Fruit fly (Drosophila melanogaster) whole organism, embryonic: ENCODE results near the gene CG9691.

Experiments used
- Atf6 ChIP-seq: fragments of 200-800 bp; sonication (Bioruptor generic); IDR thresholded peaks from 2 replicates; pipeline ENCODE4 v1.3.6; 2022; ENCODE audit warnings: missing biosample characterization, missing genetic modification characterization
- Bgb ChIP-seq: fragments of 200-800 bp; sonication (Bioruptor generic); IDR thresholded peaks from 2 replicates; pipeline ENCODE4 v1.3.6; 2022; ENCODE audit warnings: missing biosample characterization, missing genetic modification characterization; ENCODE audit not compliant: partially characterized antibody
- CG10366 ChIP-seq: fragments of 200-800 bp; sonication (Bioruptor generic); IDR thresholded peaks from 2 replicates; pipeline ENCODE4 v1.3.6; 2022; ENCODE audit warnings: missing biosample characterization, missing genetic modification characterization
- CG12744 ChIP-seq: fragments of 200-800 bp; sonication (Bioruptor generic); optimal IDR thresholded peaks from 2 replicates; lab custom pipeline; 2016; ENCODE audit warnings: missing biosample characterization, missing genetic modification characterization
- CG12769 ChIP-seq: fragments of 200-800 bp; sonication (Bioruptor generic); optimal IDR thresholded peaks from 2 replicates; lab custom pipeline; 2019; ENCODE audit warnings: missing biosample characterization, mild to moderate bottlenecking, missing genetic modification characterization, moderate library complexity
- CG14050 ChIP-seq: fragments of 200-800 bp; sonication (Bioruptor generic); IDR thresholded peaks from 3 replicates; pipeline ENCODE4 v1.3.6; 2022; ENCODE audit warnings: missing biosample characterization, missing genetic modification characterization
- CG16813 ChIP-seq: fragments of 200-800 bp; sonication (Bioruptor generic); IDR thresholded peaks from 3 replicates; pipeline ENCODE4 v1.3.6; 2022; ENCODE audit warnings: missing biosample characterization, missing genetic modification characterization; ENCODE audit not compliant: partially characterized antibody
- CG16863 ChIP-seq: fragments of 200-800 bp; sonication (Bioruptor generic); optimal IDR thresholded peaks from 3 replicates; lab custom pipeline; 2016; ENCODE audit warnings: missing biosample characterization, missing genetic modification characterization
- CG1832 ChIP-seq: fragments of 200-800 bp; sonication (Bioruptor generic); optimal IDR thresholded peaks from 2 replicates; lab custom pipeline; 2017; ENCODE audit warnings: missing biosample characterization, mild to moderate bottlenecking, missing genetic modification characterization, inconsistent platforms
- CG2678 ChIP-seq: fragments of 200-800 bp; sonication (Bioruptor generic); optimal IDR thresholded peaks from 3 replicates; lab custom pipeline; 2019; ENCODE audit warnings: missing biosample characterization, mild to moderate bottlenecking, missing genetic modification characterization, moderate library complexity
- CG31365 ChIP-seq: fragments of 200-800 bp; sonication (Bioruptor generic); optimal IDR thresholded peaks from 2 replicates; lab custom pipeline; 2018; ENCODE audit warnings: missing biosample characterization, mild to moderate bottlenecking, missing genetic modification characterization
- CG33557 ChIP-seq: fragments of 200-800 bp; sonication (Bioruptor generic); optimal IDR thresholded peaks from 2 replicates; lab custom pipeline; 2019; ENCODE audit warnings: missing biosample characterization, mild to moderate bottlenecking, missing genetic modification characterization, moderate library complexity
- CG34224 ChIP-seq: fragments of 200-800 bp; sonication (Bioruptor generic); IDR thresholded peaks from 3 replicates; pipeline ENCODE4 v1.3.6; 2022; ENCODE audit warnings: missing biosample characterization, missing genetic modification characterization; ENCODE audit not compliant: partially characterized antibody
- CG5245 ChIP-seq: fragments of 200-800 bp; sonication (Bioruptor generic); optimal IDR thresholded peaks from 3 replicates; lab custom pipeline; 2016; ENCODE audit warnings: missing biosample characterization, missing genetic modification characterization
- CG7556 ChIP-seq: fragments of 200-800 bp; sonication (Bioruptor generic); optimal IDR thresholded peaks from 2 replicates; lab custom pipeline; 2017; ENCODE audit warnings: missing biosample characterization, mild to moderate bottlenecking, missing genetic modification characterization
- CG8290 ChIP-seq, 3 experiments: fragments of 200-800 bp; sonication (Bioruptor generic); optimal IDR thresholded peaks; 2 replicates each; lab custom pipeline; 2016 to 2019; ENCODE audit warnings: missing biosample characterization in 3 of 3, missing genetic modification characterization in 3 of 3, mild to moderate bottlenecking in 2 of 3, moderate library complexity in 1 of 3
- CG9932 ChIP-seq: fragments of 200-800 bp; sonication (Bioruptor generic); IDR thresholded peaks from 2 replicates; pipeline ENCODE4 v1.3.6; 2022; ENCODE audit warnings: missing biosample characterization, missing genetic modification characterization
- Dad ChIP-seq: fragments of 200-800 bp; sonication (Bioruptor generic); optimal IDR thresholded peaks from 3 replicates; lab custom pipeline; 2016; ENCODE audit warnings: missing biosample characterization, missing genetic modification characterization
- Ets65A ChIP-seq: fragments of 200-800 bp; sonication (Bioruptor generic); peaks from one replicate; lab custom pipeline; 2016; ENCODE audit warnings: missing biosample characterization, missing genetic modification characterization
- Ets97D ChIP-seq: fragments of 200-800 bp; sonication (Bioruptor generic); optimal IDR thresholded peaks from 3 replicates; lab custom pipeline; 2016; ENCODE audit warnings: missing biosample characterization, missing genetic modification characterization
- Hr3 ChIP-seq: fragments of 200-800 bp; sonication (Bioruptor generic); optimal IDR thresholded peaks from 3 replicates; lab custom pipeline; 2016; ENCODE audit warnings: missing biosample characterization, missing genetic modification characterization
- Mad ChIP-seq: fragments of 200-800 bp; sonication (Bioruptor generic); optimal IDR thresholded peaks from 2 replicates; lab custom pipeline; 2016; ENCODE audit warnings: missing biosample characterization, missing genetic modification characterization
- Med ChIP-seq: fragments of 200-800 bp; sonication (Bioruptor generic); peaks from one replicate; lab custom pipeline; 2016; ENCODE audit warnings: missing biosample characterization, missing genetic modification characterization, mild to moderate bottlenecking, inconsistent platforms, moderate library complexity
- NfI ChIP-seq: fragments of 200-800 bp; sonication (Bioruptor generic); optimal IDR thresholded peaks from 3 replicates; lab custom pipeline; 2018; ENCODE audit warnings: missing biosample characterization, mild to moderate bottlenecking, missing genetic modification characterization, moderate library complexity
- Opbp ChIP-seq: fragments of 200-800 bp; sonication (Bioruptor generic); IDR thresholded peaks from 3 replicates; pipeline ENCODE4 v1.3.6; 2022; ENCODE audit warnings: missing biosample characterization, missing genetic modification characterization; ENCODE audit not compliant: partially characterized antibody
- Six4 ChIP-seq: fragments of 200-800 bp; sonication (Bioruptor generic); optimal IDR thresholded peaks from 2 replicates; lab custom pipeline; 2016; ENCODE audit warnings: missing biosample characterization, missing genetic modification characterization
- Tbp ChIP-seq: fragments of >200 bp; optimal IDR thresholded peaks from 2 replicates; lab custom pipeline; 2018; ENCODE audit warnings: missing biosample characterization, missing genetic modification characterization
- Vsx1 ChIP-seq: fragments of 200-800 bp; sonication (Bioruptor generic); optimal IDR thresholded peaks from 2 replicates; lab custom pipeline; 2017; ENCODE audit warnings: missing biosample characterization, mild to moderate bottlenecking, missing genetic modification characterization, missing genetic modification reagents
- Xrp1 ChIP-seq: fragments of 200-800 bp; sonication (Bioruptor generic); IDR thresholded peaks from 2 replicates; pipeline ENCODE4 v1.3.6; 2022; ENCODE audit warnings: missing biosample characterization, missing genetic modification characterization
- ash1 ChIP-seq: fragments of 200-800 bp; sonication (Bioruptor generic); optimal IDR thresholded peaks from 2 replicates; lab custom pipeline; 2018; ENCODE audit warnings: missing biosample characterization, mild to moderate bottlenecking, missing genetic modification characterization
- caup ChIP-seq: fragments of 200-800 bp; sonication (Bioruptor generic); optimal IDR thresholded peaks from 3 replicates; lab custom pipeline; 2017; ENCODE audit warnings: missing biosample characterization, mild to moderate bottlenecking, missing genetic modification characterization, moderate library complexity; ENCODE audit not compliant: severe bottlenecking
- chn ChIP-seq: fragments of 200-800 bp; sonication (Bioruptor generic); optimal IDR thresholded peaks from 2 replicates; lab custom pipeline; 2016; ENCODE audit warnings: missing biosample characterization, missing genetic modification characterization
- cwo ChIP-seq: fragments of 200-800 bp; sonication (Bioruptor generic); optimal IDR thresholded peaks from 3 replicates; lab custom pipeline; 2017; ENCODE audit warnings: missing biosample characterization, missing genetic modification characterization, mild to moderate bottlenecking, moderate library complexity, missing genetic modification reagents
- danr ChIP-seq: fragments of 200-800 bp; sonication (Bioruptor generic); IDR thresholded peaks from 2 replicates; pipeline ENCODE4 v1.3.6; 2022; ENCODE audit warnings: missing biosample characterization, missing genetic modification characterization
- eve ChIP-seq, 2 experiments: fragments of >200 bp; optimal IDR thresholded peaks; 2 replicates each; lab custom pipeline; 2017; ENCODE audit warnings: missing biosample characterization in 2 of 2, missing genetic modification characterization in 2 of 2
- gcm ChIP-seq: fragments of 200-800 bp; sonication (Bioruptor generic); optimal IDR thresholded peaks from 2 replicates; lab custom pipeline; 2019; ENCODE audit warnings: missing biosample characterization, mild to moderate bottlenecking, missing genetic modification characterization, moderate library complexity
- hkb ChIP-seq, 2 experiments: fragments of 200-800 bp in 1 of 2; fragments of >200 bp in 1 of 2; sonication (Bioruptor generic) in 1 of 2; IDR thresholded peaks in 1 of 2; optimal IDR thresholded peaks in 1 of 2; 2 replicates each; pipeline versions ENCODE4 v1.3.6 to Lab custom; 2017 to 2022; ENCODE audit warnings: missing biosample characterization in 1 of 2, missing genetic modification characterization in 1 of 2
- ind ChIP-seq: fragments of 200-800 bp; sonication (Bioruptor generic); optimal IDR thresholded peaks from 3 replicates; lab custom pipeline; 2016; ENCODE audit warnings: missing biosample characterization, missing genetic modification characterization
- mirr ChIP-seq: fragments of 200-800 bp; sonication (Bioruptor generic); optimal IDR thresholded peaks from 3 replicates; lab custom pipeline; 2018; ENCODE audit warnings: missing biosample characterization, mild to moderate bottlenecking, missing genetic modification characterization
- p53 ChIP-seq: fragments of 200-800 bp; sonication (Bioruptor generic); optimal IDR thresholded peaks from 2 replicates; lab custom pipeline; 2016; ENCODE audit warnings: missing biosample characterization, missing genetic modification characterization
- pita ChIP-seq: fragments of 200-800 bp; sonication (Bioruptor generic); optimal IDR thresholded peaks from 2 replicates; lab custom pipeline; 2017; ENCODE audit warnings: missing biosample characterization, mild to moderate bottlenecking, missing genetic modification characterization
- pzg ChIP-seq: fragments of 200-800 bp; sonication (Bioruptor generic); optimal IDR thresholded peaks from 3 replicates; lab custom pipeline; 2018; ENCODE audit warnings: missing biosample characterization, mild to moderate bottlenecking, missing genetic modification characterization, moderate library complexity
- sisA ChIP-seq: fragments of 200-800 bp; sonication (Bioruptor generic); IDR thresholded peaks from 2 replicates; pipeline ENCODE4 v1.3.6; 2022; ENCODE audit warnings: missing biosample characterization, missing genetic modification characterization
- sob ChIP-seq: fragments of 200-800 bp; sonication (Bioruptor generic); IDR thresholded peaks from 2 replicates; pipeline ENCODE4 v1.3.6; 2022; ENCODE audit warnings: missing biosample characterization, missing genetic modification characterization
- sqz ChIP-seq: fragments of 200-800 bp; sonication (Bioruptor generic); optimal IDR thresholded peaks from 3 replicates; lab custom pipeline; 2018; ENCODE audit warnings: missing biosample characterization, mild to moderate bottlenecking, missing genetic modification characterization
- stwl ChIP-seq: fragments of 200-800 bp; sonication (Bioruptor generic); optimal IDR thresholded peaks from 3 replicates; lab custom pipeline; 2018; ENCODE audit warnings: missing biosample characterization, mild to moderate bottlenecking, missing genetic modification characterization, moderate library complexity
- tap ChIP-seq: fragments of 200-800 bp; optimal IDR thresholded peaks from 3 replicates; lab custom pipeline; 2019; ENCODE audit warnings: missing biosample characterization, mild to moderate bottlenecking, missing genetic modification characterization, moderate library complexity
- tna ChIP-seq: fragments of 200-800 bp; sonication (Bioruptor generic); IDR thresholded peaks from 2 replicates; pipeline ENCODE4 v1.3.6; 2022; ENCODE audit warnings: missing biosample characterization, missing genetic modification characterization; ENCODE audit not compliant: partially characterized antibody
- toy ChIP-seq: fragments of 200-800 bp; sonication (Bioruptor generic); IDR thresholded peaks from 2 replicates; pipeline ENCODE4 v1.3.6; 2022; ENCODE audit warnings: missing biosample characterization, missing genetic modification characterization
- trh ChIP-seq: fragments of 200-800 bp; sonication (Bioruptor generic); optimal IDR thresholded peaks from 2 replicates; lab custom pipeline; 2016; ENCODE audit warnings: missing biosample characterization, missing genetic modification characterization

CG9691 gene

dm6 chrX:9871632-9872031, 12.6 kb upstream of the CG9691 start, which contains the start of gene CG45061 (continued):
- no peak for TF ChIP-seq CG34224 (GFP tag; lab: Robert Waterston, UW)
- no peak for TF ChIP-seq Opbp (GFP tag; lab: Robert Waterston, UW)
- peak; percentile 93 for TF ChIP-seq CG10366 (GFP tag; lab: Robert Waterston, UW)
- TF ChIP-seq stwl (tag; lab: Kevin White, UChicago), result no peak
- TF ChIP-seq pzg (GFP tag; lab: Kevin White, UChicago), result no peak
- TF ChIP-seq CG5245 (GFP tag; lab: Kevin White, UChicago), result no peak
- TF ChIP-seq CG8290 (GFP tag; optimal IDR thresholded peaks at IDR 0.05; lab: Kevin White, UChicago), result no peak
- peak in 1 of 2 experiments; percentile 73 for TF ChIP-seq CG8290 (tag; optimal IDR thresholded peaks at IDR 0.05; lab: Kevin White, UChicago)
- TF ChIP-seq p53 (GFP tag; lab: Kevin White, UChicago), result no peak
- no peak for TF ChIP-seq ash1 (GFP tag; lab: Kevin White, UChicago)
- peak; percentile 32 for TF ChIP-seq cwo (GFP tag; lab: Kevin White, UChicago)
- no peak for TF ChIP-seq Hr3 (GFP tag; lab: Kevin White, UChicago)
- TF ChIP-seq tap (tag; lab: Kevin White, UChicago), result no peak
- TF ChIP-seq ind (GFP tag; lab: Kevin White, UChicago), result no peak
- TF ChIP-seq Ets65A (GFP tag; lab: Kevin White, UChicago), result no peak
- TF ChIP-seq CG31365 (tag; lab: Kevin White, UChicago), result no peak
- TF ChIP-seq hkb (optimal IDR thresholded peaks at IDR 0.05; lab: Kevin White, UChicago), result no peak
- TF ChIP-seq hkb (GFP tag; IDR thresholded peaks at IDR 0.05; lab: Robert Waterston, UW), result no peak
- no peak for TF ChIP-seq chn (GFP tag; lab: Kevin White, UChicago)
- TF ChIP-seq CG9932, result peak; percentile 40
- no peak for TF ChIP-seq Bgb
- peak; percentile 8 for TF ChIP-seq CG2678
- TF ChIP-seq sisA (GFP tag; lab: Robert Waterston, UW), result no peak
- TF ChIP-seq CG7556 (GFP tag; lab: Kevin White, UChicago), result no peak
- no peak for TF ChIP-seq gcm (GFP tag; lab: Kevin White, UChicago)
- no peak for TF ChIP-seq toy (GFP tag; lab: Robert Waterston, UW)
- TF ChIP-seq Tbp (GFP tag; lab: Kevin White, UChicago), result no peak
- 0 out of 2 replicates have a peak, but pooled peaks have one; percentile 38 for TF ChIP-seq sob (GFP tag; lab: Robert Waterston, UW)
- no peak for TF ChIP-seq Mad (GFP tag; lab: Kevin White, UChicago)
- TF ChIP-seq Ets97D, result no peak
- no peak for TF ChIP-seq CG12744
- TF ChIP-seq CG14050 (GFP tag; lab: Robert Waterston, UW), result no peak
- TF ChIP-seq tna (GFP tag; lab: Robert Waterston, UW), result no peak
- no peak for TF ChIP-seq trh (GFP tag; lab: Kevin White, UChicago)
- TF ChIP-seq Xrp1, result no peak
- TF ChIP-seq CG1832 (GFP tag; lab: Kevin White, UChicago), result no peak
- TF ChIP-seq CG12769 (tag; lab: Kevin White, UChicago), result peak; percentile 71
- TF ChIP-seq CG33557 (GFP tag; lab: Kevin White, UChicago), result no peak
- TF ChIP-seq Vsx1 (GFP tag; lab: Kevin White, UChicago), result no peak
- no peak for TF ChIP-seq Dad (GFP tag; lab: Kevin White, UChicago)
- no peak for TF ChIP-seq CG16863 (GFP tag; lab: Kevin White, UChicago)
- no peak for TF ChIP-seq danr (GFP tag; lab: Robert Waterston, UW)
- no peak for TF ChIP-seq Six4 (GFP tag; lab: Kevin White, UChicago)
- TF ChIP-seq NfI (GFP tag; lab: Kevin White, UChicago), result no peak
- TF ChIP-seq caup (GFP tag; lab: Kevin White, UChicago), result peak; percentile 33
- no peak for TF ChIP-seq eve (GFP tag; optimal IDR thresholded peaks at IDR 0.05; lab: Kevin White, UChicago)
- TF ChIP-seq CG16813 (GFP tag; lab: Robert Waterston, UW), result no peak
- 0 out of 2 replicates have a peak, but pooled peaks have one; percentile 38 for TF ChIP-seq Atf6 (GFP tag; lab: Robert Waterston, UW)
- TF ChIP-seq mirr (GFP tag; lab: Kevin White, UChicago), result peak; percentile 77
- TF ChIP-seq pita, result no peak
- no peak for TF ChIP-seq sqz (GFP tag; lab: Kevin White, UChicago)
- peak; percentile 82 for TF ChIP-seq Med (GFP tag; lab: Kevin White, UChicago)
